Fruit fly (Drosophila melanogaster) whole organism, wandering third instar larva: ENCODE data around the gene TBC1D5.

Experiments
- Abd-B ChIP-seq: fragments of >200 bp; optimal IDR thresholded peaks from 2 replicates; lab custom pipeline; 2017; ENCODE audit warnings: missing biosample characterization, missing genetic modification characterization
- Dfd ChIP-seq: fragments of >200 bp; optimal IDR thresholded peaks from 2 replicates; lab custom pipeline; 2017; ENCODE audit warnings: missing biosample characterization, missing genetic modification characterization
- Dif ChIP-seq: fragments of 200-275, 200-300 bp; sonication (Bioruptor generic); optimal IDR thresholded peaks from 2 replicates; lab custom pipeline; 2018; ENCODE audit warnings: missing biosample characterization, missing genetic modification characterization; ENCODE audit not compliant: partially characterized antibody
- HLH106 ChIP-seq: fragments of 200-800 bp; optimal IDR thresholded peaks from 3 replicates; lab custom pipeline; 2019; ENCODE audit warnings: missing biosample characterization, mild to moderate bottlenecking, missing genetic modification characterization, moderate library complexity
- Hr78 ChIP-seq: fragments of >200 bp; optimal IDR thresholded peaks from 2 replicates; lab custom pipeline; 2017; ENCODE audit warnings: missing biosample characterization, missing genetic modification characterization
- Myc ChIP-seq: fragments of >200 bp; optimal IDR thresholded peaks from 2 replicates; lab custom pipeline; 2017
- Rel ChIP-seq, 2 experiments: fragments of 200-800 bp; sonication (Bioruptor generic) in 1 of 2; optimal IDR thresholded peaks; 2 replicates in 1 of 2; 3 replicates in 1 of 2; lab custom pipeline; 2016 to 2019; ENCODE audit warnings: mild to moderate bottlenecking in 2 of 2, missing biosample characterization in 2 of 2, missing genetic modification characterization in 2 of 2, moderate library complexity in 1 of 2
- br ChIP-seq: fragments of 200-800 bp; sonication (Bioruptor generic); optimal IDR thresholded peaks from 2 replicates; lab custom pipeline; 2016; ENCODE audit warnings: missing biosample characterization, missing genetic modification characterization
- dsf ChIP-seq: sonication (Bioruptor generic); optimal IDR thresholded peaks from 2 replicates; lab custom pipeline; 2016; ENCODE audit warnings: missing biosample characterization, missing genetic modification characterization, borderline replicate concordance
- jim ChIP-seq: fragments of 175-275, 200-325 bp; sonication (Bioruptor generic); optimal IDR thresholded peaks from 2 replicates; lab custom pipeline; 2016; ENCODE audit warnings: missing biosample characterization, mild to moderate bottlenecking, missing genetic modification characterization
- lola ChIP-seq: fragments of >200 bp; optimal IDR thresholded peaks from 2 replicates; lab custom pipeline; 2017; ENCODE audit warnings: missing biosample characterization, missing genetic modification characterization
- psq ChIP-seq: fragments of 200-800 bp; sonication (Bioruptor generic); optimal IDR thresholded peaks from 3 replicates; lab custom pipeline; 2017; ENCODE audit warnings: missing biosample characterization, mild to moderate bottlenecking, missing genetic modification characterization, moderate library complexity
- sage ChIP-seq: fragments of 200-800 bp; sonication (Bioruptor generic); optimal IDR thresholded peaks from 2 replicates; lab custom pipeline; 2016; ENCODE audit warnings: missing biosample characterization, mild to moderate bottlenecking, missing genetic modification characterization
- woc ChIP-seq: sonication (Bioruptor generic); optimal IDR thresholded peaks from 2 replicates; lab custom pipeline; 2016; ENCODE audit warnings: missing biosample characterization, mild to moderate bottlenecking, missing genetic modification characterization

- no peak for TF ChIP-seq woc
- no peak for TF ChIP-seq br
- no peak for TF ChIP-seq jim (GFP tag; lab: Kevin White, UChicago)
- no peak for TF ChIP-seq Dfd (GFP tag; lab: Kevin White, UChicago)
- no peak for TF ChIP-seq Myc
- TF ChIP-seq lola (GFP tag; lab: Kevin White, UChicago), result no peak
- no peak for TF ChIP-seq HLH106 (tag; lab: Kevin White, UChicago)
- TF ChIP-seq psq, result peak; percentile 51
- TF ChIP-seq sage (GFP tag; lab: Kevin White, UChicago), result no peak
- peak; percentile 57 for TF ChIP-seq Dif (GFP tag; lab: Kevin White, UChicago)
- TF ChIP-seq Hr78, result no peak
- TF ChIP-seq dsf (GFP tag; lab: Kevin White, UChicago), result no peak
- TF ChIP-seq Rel (GFP tag; optimal IDR thresholded peaks at IDR 0.05; lab: Kevin White, UChicago), result no peak
- no peak for TF ChIP-seq Rel (tag; optimal IDR thresholded peaks at IDR 0.05; lab: Kevin White, UChicago)
- TF ChIP-seq Abd-B, result no peak
Measured at dm6 chr3R:13304512-13305069, 32.8 kb upstream of the TBC1D5 start.
